Worm (Caenorhabditis elegans) whole organism, L3 larva: ENCODE data around the gene srh-173.

Source experiments
- ceh-82 ChIP-seq: fragments of 150-350 bp; optimal IDR thresholded peaks from 2 replicates; lab custom pipeline; 2014; ENCODE audit warnings: missing biosample characterization, missing genetic modification characterization
- elt-1 ChIP-seq: fragments of 150-350 bp; optimal IDR thresholded peaks from 2 replicates; lab custom pipeline; 2014; ENCODE audit warnings: missing biosample characterization, missing genetic modification characterization
- lin-15B ChIP-seq: fragments of 150-350 bp; optimal IDR thresholded peaks from 2 replicates; lab custom pipeline; 2014; ENCODE audit warnings: missing biosample characterization, missing genetic modification characterization
- mdl-1 ChIP-seq: fragments of 150-350 bp; optimal IDR thresholded peaks from 2 replicates; lab custom pipeline; 2014; ENCODE audit warnings: missing biosample characterization, missing genetic modification characterization

DNA sequence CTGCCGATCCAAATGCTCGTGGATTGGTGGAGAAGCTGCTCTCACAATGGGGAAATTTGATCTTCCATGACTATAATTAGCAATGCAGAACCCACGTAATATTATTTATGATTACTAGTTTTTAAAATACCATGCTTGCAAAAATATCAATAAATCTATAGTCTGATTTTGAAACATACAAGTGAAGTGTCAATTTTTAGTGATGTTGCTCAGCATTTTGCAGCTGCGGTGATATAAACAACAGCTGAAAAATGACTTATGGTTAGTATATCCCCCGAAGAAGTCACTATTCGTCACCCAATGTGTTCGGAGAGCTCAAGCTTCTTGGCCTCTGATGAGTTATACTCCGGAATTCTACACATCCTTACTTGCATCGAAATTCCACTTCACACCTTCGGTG lies 14.3 kb upstream of the srh-173 start, which contains the start of gene srh-172:
- TF ChIP-seq ceh-82, result no peak
- no peak for TF ChIP-seq mdl-1 (tag; lab: Kevin White, UChicago)
- no peak for TF ChIP-seq lin-15B (tag; lab: Kevin White, UChicago)
- no peak for TF ChIP-seq elt-1
